Fruit fly (Drosophila melanogaster): ENCODE measurements around the gene CG34256.

Gene CG34256

DNA sequence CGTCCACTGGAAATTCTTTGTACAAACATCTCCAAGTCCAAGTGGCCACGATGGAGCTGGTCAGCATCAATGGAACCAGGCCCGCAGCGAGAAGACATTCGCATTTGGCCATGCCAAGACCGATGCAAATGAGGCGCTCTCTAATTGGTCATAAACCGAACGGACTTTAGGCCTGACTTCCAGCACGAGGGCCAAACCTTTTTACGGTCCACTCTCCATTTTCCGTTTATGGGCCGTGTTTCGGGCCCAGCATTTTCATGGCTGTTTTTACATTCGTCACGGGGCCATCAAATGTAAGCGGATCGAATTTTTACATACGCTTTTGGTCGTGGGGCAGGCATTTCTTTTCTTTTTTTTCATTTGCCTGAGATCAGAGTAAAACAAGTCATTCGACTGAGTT, at the start of gene CG34256:
Gene CG34256 (minus strand): TSS at position 205 of the 400 bp plus-strand sequence.
- TF ChIP-seq CTCF (optimal IDR thresholded peaks at IDR 0.05) (no peak), CG8478 (optimal IDR thresholded peaks at IDR 0.05) (no peak)

dm6 chr3L:19037051-19037450, 47.4 kb upstream of the CG34256 start:
- TF ChIP-seq CG8478 (optimal IDR thresholded peaks at IDR 0.05), result no peak
- TF ChIP-seq CTCF (optimal IDR thresholded peaks at IDR 0.05), result no peak

- no peak for TF ChIP-seq CTCF (optimal IDR thresholded peaks at IDR 0.05)
Measured at dm6 chr3L:19036119-19036518, 46.5 kb upstream of the CG34256 start.

DNA sequence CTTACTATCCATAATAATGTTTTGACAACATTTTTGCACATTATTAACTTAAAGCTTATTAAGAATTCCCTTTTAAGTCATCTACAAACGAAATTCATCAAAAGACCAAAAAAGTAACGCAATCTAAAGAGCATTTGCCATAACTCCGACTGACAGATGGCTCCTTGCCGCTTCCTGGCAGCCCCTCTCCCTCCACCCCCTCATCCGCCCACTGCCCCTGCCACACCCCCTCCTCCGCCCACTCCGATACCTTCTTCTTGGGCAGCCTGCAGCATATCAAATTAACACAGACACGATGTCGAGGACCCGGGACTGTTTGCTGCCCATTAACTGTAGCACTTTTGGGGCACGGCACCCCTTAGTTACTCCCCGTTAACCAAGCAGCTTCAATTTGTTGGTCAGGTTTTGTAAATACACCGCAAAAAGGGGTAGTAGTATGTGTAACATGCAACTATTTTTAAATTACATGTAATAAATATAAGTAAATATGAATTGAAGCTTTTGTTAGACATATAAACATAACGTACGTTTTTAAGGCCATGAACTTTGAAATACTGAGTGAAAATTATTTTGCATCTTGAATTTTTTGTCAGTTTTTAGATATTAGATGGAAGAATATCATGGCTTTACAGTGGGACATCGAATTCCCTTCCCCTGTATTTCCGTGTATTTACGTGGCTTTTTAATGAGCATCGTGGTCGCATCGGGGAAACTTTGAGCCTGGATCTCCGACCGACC, 45.7 kb upstream of the CG34256 start:
- TF ChIP-seq CG8478 (optimal IDR thresholded peaks at IDR 0.05), result no peak
- no peak for TF ChIP-seq CTCF (optimal IDR thresholded peaks at IDR 0.05)

DNA sequence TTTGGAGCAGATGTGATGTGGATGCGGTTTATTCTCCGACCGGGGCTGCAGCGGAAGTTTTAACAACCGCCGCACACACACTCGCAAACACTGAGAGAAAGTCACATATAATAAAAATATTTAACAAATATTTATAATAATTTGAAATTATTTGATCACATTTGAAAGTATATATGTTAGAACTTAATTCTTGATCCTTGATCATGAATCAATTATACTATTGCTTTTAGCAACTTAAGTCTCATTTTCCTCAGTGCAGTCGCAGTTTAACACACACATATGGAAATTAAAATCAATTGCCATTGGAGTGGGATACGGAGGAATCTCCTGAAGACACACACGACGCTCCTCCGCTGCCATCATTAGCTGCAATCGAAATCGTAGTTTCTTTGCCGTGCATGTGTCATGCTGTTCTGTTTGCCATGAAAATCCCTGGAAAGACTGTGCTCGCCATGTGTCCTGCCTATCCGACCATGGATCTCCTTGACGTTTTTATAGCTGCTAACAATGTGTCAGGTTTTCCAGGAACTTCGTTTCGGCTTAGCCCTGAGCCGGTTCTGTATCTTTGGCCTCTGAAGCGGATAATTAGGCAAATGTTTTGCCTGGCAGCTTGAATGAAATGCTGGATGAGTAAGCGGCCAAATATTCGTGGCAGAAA, 43.7 kb upstream of the CG34256 start:
- no peak for TF ChIP-seq CTCF (optimal IDR thresholded peaks at IDR 0.05)
- no peak for TF ChIP-seq CG8478 (optimal IDR thresholded peaks at IDR 0.05)

dm6 chr3L:19032676-19033075, 43.1 kb upstream of the CG34256 start:
- TF ChIP-seq CTCF (optimal IDR thresholded peaks at IDR 0.05) (no peak), CG8478 (optimal IDR thresholded peaks at IDR 0.05) (no peak)

DNA sequence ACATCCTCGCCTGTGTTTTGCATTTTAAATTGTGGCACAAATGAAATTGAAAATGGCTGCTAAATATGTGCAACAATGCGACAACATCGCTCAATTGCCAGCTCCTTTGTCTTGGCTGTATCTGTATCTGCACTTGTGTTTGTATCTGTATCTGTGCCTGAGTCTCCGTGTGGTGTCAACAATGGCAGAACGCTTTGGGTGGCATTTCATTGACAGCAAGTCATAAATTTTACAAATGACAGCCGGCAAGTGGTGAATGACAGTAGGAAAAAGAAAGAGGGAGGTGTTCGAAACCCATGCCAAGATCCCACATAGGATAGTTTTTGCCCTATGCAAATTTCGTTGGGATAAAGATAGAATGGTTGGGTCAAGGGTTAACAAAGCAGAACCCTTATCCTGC, 42.2 kb upstream of the CG34256 start:
- TF ChIP-seq CG8478 (optimal IDR thresholded peaks at IDR 0.05) (no peak), CTCF (optimal IDR thresholded peaks at IDR 0.05) (no peak)

dm6 chr3L:19027172-19027571, 37.6 kb upstream of the CG34256 start:
- no peak for TF ChIP-seq CG8478 (optimal IDR thresholded peaks at IDR 0.05)
- no peak for TF ChIP-seq CTCF (optimal IDR thresholded peaks at IDR 0.05)

DNA sequence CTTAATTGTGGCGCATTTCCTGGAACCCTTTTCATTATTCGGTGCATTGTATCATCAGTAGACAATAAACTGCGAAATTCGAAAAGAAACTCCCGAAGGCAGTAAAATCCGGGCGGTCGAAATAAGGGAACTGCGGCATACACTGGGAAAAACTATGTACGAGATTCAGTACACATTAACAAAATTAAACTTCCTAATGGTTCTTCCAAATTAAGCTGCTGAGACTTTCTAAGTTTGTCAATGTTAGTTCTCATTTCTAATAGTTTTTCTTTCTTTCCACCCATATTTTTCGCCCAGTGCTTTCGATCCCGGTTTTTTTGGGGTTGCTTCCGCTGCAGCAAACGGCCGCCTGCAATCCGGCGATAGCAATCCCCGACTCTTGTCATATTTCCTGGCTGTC, 35.2 kb upstream of the CG34256 start:
- TF ChIP-seq CG8478 (optimal IDR thresholded peaks at IDR 0.05) (no peak), CTCF (optimal IDR thresholded peaks at IDR 0.05) (no peak)

dm6 chr3L:19021701-19022100, 32.1 kb upstream of the CG34256 start:
- no peak for TF ChIP-seq CTCF (optimal IDR thresholded peaks at IDR 0.05)
- no peak for TF ChIP-seq CG8478 (optimal IDR thresholded peaks at IDR 0.05)

dm6 chr3L:19020467-19020866, 30.9 kb upstream of the CG34256 start:
- TF ChIP-seq CTCF (optimal IDR thresholded peaks at IDR 0.05), result no peak
- TF ChIP-seq CG8478 (optimal IDR thresholded peaks at IDR 0.05), result no peak

DNA sequence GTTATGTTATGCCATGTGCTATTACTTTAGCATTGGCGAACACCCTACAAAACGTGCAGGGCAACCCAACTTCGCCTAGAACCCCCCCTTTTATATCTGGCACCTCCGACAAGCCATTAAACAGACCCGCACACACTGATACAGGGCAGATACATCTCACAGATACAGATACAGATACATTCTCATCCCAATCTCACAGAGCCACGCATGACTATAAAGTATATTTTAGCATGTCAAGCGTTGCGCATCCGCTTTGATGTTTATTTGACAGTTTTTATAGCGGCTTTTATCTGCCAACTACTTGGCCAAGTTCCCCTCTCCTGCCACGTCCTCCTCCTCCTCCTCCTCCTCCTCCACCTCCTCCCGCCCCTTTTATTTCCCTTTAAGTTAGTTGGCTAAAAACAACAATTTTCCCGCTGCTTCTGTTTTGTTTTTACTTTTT, 29.7 kb upstream of the CG34256 start:
- TF ChIP-seq CTCF (optimal IDR thresholded peaks at IDR 0.05) (no peak), CG8478 (optimal IDR thresholded peaks at IDR 0.05) (no peak)

- TF ChIP-seq CTCF (optimal IDR thresholded peaks at IDR 0.05), result no peak
- no peak for TF ChIP-seq CG8478 (optimal IDR thresholded peaks at IDR 0.05)
Measured at dm6 chr3L:19018440-19018839, 28.8 kb upstream of the CG34256 start.

- TF ChIP-seq CTCF (optimal IDR thresholded peaks at IDR 0.05), result no peak
- no peak for TF ChIP-seq CG8478 (optimal IDR thresholded peaks at IDR 0.05)
Measured at dm6 chr3L:19016805-19017161, 27.2 kb upstream of the CG34256 start.

- TF ChIP-seq CTCF (optimal IDR thresholded peaks at IDR 0.05) (no peak), CG8478 (optimal IDR thresholded peaks at IDR 0.05) (no peak)
Measured at dm6 chr3L:19016133-19016804, 26.7 kb upstream of the CG34256 start.

DNA sequence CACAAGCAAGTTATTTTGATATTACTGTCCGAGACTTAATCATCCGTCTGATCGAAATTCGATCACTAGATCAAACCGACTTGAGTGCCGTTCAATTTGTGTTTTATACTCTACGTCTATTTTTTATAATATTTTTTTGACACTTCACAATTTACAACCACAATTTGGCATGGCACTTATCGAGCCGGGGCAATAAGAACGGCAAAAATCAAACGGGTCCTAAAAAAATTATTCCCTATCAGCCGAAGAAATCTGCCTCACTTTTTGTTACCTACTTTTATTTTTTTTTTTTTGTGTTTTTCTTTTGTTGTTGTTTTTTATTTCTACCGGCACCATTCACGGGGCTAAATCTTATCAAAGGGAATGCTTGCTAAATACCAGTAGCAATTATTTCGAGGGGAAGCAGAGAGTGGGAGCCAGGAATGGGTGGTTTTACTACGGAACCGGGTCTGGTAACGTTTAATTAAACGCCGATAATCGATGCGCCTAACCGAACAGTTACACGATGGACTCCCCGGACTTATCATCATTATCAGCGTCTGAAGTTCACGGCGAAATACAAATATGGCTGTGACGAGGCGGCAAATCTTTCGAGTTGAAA, 25.9 kb upstream of the CG34256 start:
- TF ChIP-seq CG8478 (optimal IDR thresholded peaks at IDR 0.05) (no peak), CTCF (optimal IDR thresholded peaks at IDR 0.05) (no peak)

Measured in S2 (cell line).